Fruit fly (Drosophila melanogaster) whole organism, embryonic: ENCODE measurements around the gene Cdc16.

Experiments
- CG10209 ChIP-seq: fragments of 200-800 bp; sonication (Bioruptor generic); optimal IDR thresholded peaks from 3 replicates; lab custom pipeline; 2017; ENCODE audit warnings: missing biosample characterization, mild to moderate bottlenecking, missing genetic modification characterization, missing genetic modification reagents
- CG1603 ChIP-seq: fragments of 200-800 bp; sonication (Bioruptor generic); optimal IDR thresholded peaks from 2 replicates; lab custom pipeline; 2019; ENCODE audit warnings: missing biosample characterization, mild to moderate bottlenecking, missing genetic modification characterization, moderate library complexity
- CG16813 ChIP-seq: fragments of 200-800 bp; sonication (Bioruptor generic); IDR thresholded peaks from 3 replicates; pipeline ENCODE4 v1.3.6; 2022; ENCODE audit warnings: missing biosample characterization, missing genetic modification characterization; ENCODE audit not compliant: partially characterized antibody
- CG2202 ChIP-seq: fragments of 200-800 bp; sonication (Bioruptor generic); optimal IDR thresholded peaks from 2 replicates; lab custom pipeline; 2018; ENCODE audit warnings: missing biosample characterization, mild to moderate bottlenecking, missing genetic modification characterization
- CG6254 ChIP-seq: fragments of 200-800 bp; sonication (Bioruptor generic); optimal IDR thresholded peaks from 3 replicates; lab custom pipeline; 2017; ENCODE audit warnings: mild to moderate bottlenecking, missing biosample characterization, missing genetic modification reagents, missing genetic modification characterization
- CG9437 ChIP-seq: fragments of 200-800 bp; sonication (Bioruptor generic); optimal IDR thresholded peaks from 2 replicates; lab custom pipeline; 2018; ENCODE audit warnings: missing biosample characterization, mild to moderate bottlenecking, missing genetic modification characterization
- Fer3 ChIP-seq: fragments of 200-800 bp; sonication (Bioruptor generic); optimal IDR thresholded peaks from 2 replicates; lab custom pipeline; 2018; ENCODE audit warnings: missing biosample characterization, mild to moderate bottlenecking, missing genetic modification characterization, moderate library complexity
- MTF-1 ChIP-seq: fragments of 200-800 bp; sonication (Bioruptor generic); optimal IDR thresholded peaks from 2 replicates; lab custom pipeline; 2018; ENCODE audit warnings: missing biosample characterization, mild to moderate bottlenecking, missing genetic modification characterization, borderline replicate concordance
- PHDP ChIP-seq: fragments of 200-800 bp; sonication (Bioruptor generic); optimal IDR thresholded peaks from 3 replicates; lab custom pipeline; 2018; ENCODE audit warnings: missing biosample characterization, mild to moderate bottlenecking, missing genetic modification characterization, moderate library complexity
- fd102C ChIP-seq: fragments of 200-800 bp; sonication (Bioruptor generic); optimal IDR thresholded peaks from 2 replicates; lab custom pipeline; 2018; ENCODE audit warnings: missing biosample characterization, mild to moderate bottlenecking, missing genetic modification characterization, moderate library complexity
- fd96Cb ChIP-seq: fragments of 200-800 bp; sonication (Bioruptor generic); optimal IDR thresholded peaks from 2 replicates; lab custom pipeline; 2018; ENCODE audit warnings: missing biosample characterization, mild to moderate bottlenecking, missing genetic modification characterization, moderate library complexity
- jing ChIP-seq: fragments of 200-800 bp; sonication (Bioruptor generic); optimal IDR thresholded peaks from 2 replicates; lab custom pipeline; 2018; ENCODE audit warnings: missing biosample characterization, mild to moderate bottlenecking, missing genetic modification characterization
- sisA ChIP-seq: fragments of 200-800 bp; sonication (Bioruptor generic); IDR thresholded peaks from 2 replicates; pipeline ENCODE4 v1.3.6; 2022; ENCODE audit warnings: missing biosample characterization, missing genetic modification characterization

dm6 chr3R:23260569-23260968 is 20.4 kb upstream of the Cdc16 start:
- no peak for TF ChIP-seq fd96Cb (tag; lab: Kevin White, UChicago)
- no peak for TF ChIP-seq MTF-1 (GFP tag; lab: Kevin White, UChicago)
- no peak for TF ChIP-seq CG1603 (tag; lab: Kevin White, UChicago)
- TF ChIP-seq CG16813 (GFP tag; lab: Robert Waterston, UW), result no peak
- no peak for TF ChIP-seq fd102C (GFP tag; lab: Kevin White, UChicago)
- TF ChIP-seq CG6254, result no peak
- TF ChIP-seq CG10209 (GFP tag; lab: Kevin White, UChicago), result no peak
- no peak for TF ChIP-seq CG2202 (tag; lab: Kevin White, UChicago)
- no peak for TF ChIP-seq jing (GFP tag; lab: Kevin White, UChicago)
- no peak for TF ChIP-seq CG9437 (GFP tag; lab: Kevin White, UChicago)
- TF ChIP-seq PHDP (tag; lab: Kevin White, UChicago), result no peak
- no peak for TF ChIP-seq sisA (GFP tag; lab: Robert Waterston, UW)
- no peak for TF ChIP-seq Fer3 (tag; lab: Kevin White, UChicago)
